ENCODE assay signal across 6 fruit fly cellular contexts in genomic region chr3R:15243452-15243851, dm6.
TF ChIP-seq lines count a peak whose summit lies in the region.

No protein-coding gene starts in this region.

- TF ChIP-seq CTCF in whole organism, embryonic (GFP tag; optimal IDR thresholded peaks at IDR 0.05; lab: Kevin White, UChicago), result no peak

TF ChIP-seq in whole organism, 6 proteins besides CTCF, POLR2A, EP300 and RAD21:
- TF ChIP-seq CG8478 (optimal IDR thresholded peaks at IDR 0.05; lab: Kevin White, UChicago) (peak; percentile 65), pan (optimal IDR thresholded peaks at IDR 0.05; lab: Kevin White, UChicago) (no peak)
TF ChIP-seq in whole organism: peak in this region for 1.

TF ChIP-seq in whole organism, adult, 20 proteins besides CTCF, POLR2A, EP300 and RAD21 (continues in another document):
- peak; percentile 38 for TF ChIP-seq Hr96 (GFP tag; optimal IDR thresholded peaks at IDR 0.05; lab: Kevin White, UChicago)
- TF ChIP-seq CG12768 (GFP tag; optimal IDR thresholded peaks at IDR 0.05; lab: Kevin White, UChicago), result peak; percentile 48
- no peak for TF ChIP-seq CG7101 (tag; optimal IDR thresholded peaks at IDR 0.05; lab: Kevin White, UChicago)
- peak; percentile 29 for TF ChIP-seq CG5204 (GFP tag; optimal IDR thresholded peaks at IDR 0.05; lab: Kevin White, UChicago)
- no peak for TF ChIP-seq CG1620 (GFP tag; optimal IDR thresholded peaks at IDR 0.05; lab: Kevin White, UChicago)
- no peak for TF ChIP-seq bab1 (GFP tag; optimal IDR thresholded peaks at IDR 0.05; lab: Kevin White, UChicago)
- TF ChIP-seq cic (GFP tag; optimal IDR thresholded peaks at IDR 0.05; lab: Kevin White, UChicago), result no peak
- TF ChIP-seq cnc (optimal IDR thresholded peaks at IDR 0.05; lab: Kevin White, UChicago), result no peak
- TF ChIP-seq CG11617 (GFP tag; optimal IDR thresholded peaks at IDR 0.05; lab: Kevin White, UChicago), result no peak
- no peak for TF ChIP-seq CG7045 (GFP tag; optimal IDR thresholded peaks at IDR 0.05; lab: Kevin White, UChicago)
- peak; percentile 96 for TF ChIP-seq Mnt (GFP tag; optimal IDR thresholded peaks at IDR 0.05; lab: Kevin White, UChicago)
- no peak for TF ChIP-seq CG33017 (tag; optimal IDR thresholded peaks at IDR 0.05; lab: Kevin White, UChicago)
- no peak for TF ChIP-seq pad (GFP tag; optimal IDR thresholded peaks at IDR 0.05; lab: Kevin White, UChicago)
- TF ChIP-seq CG14711 (tag; optimal IDR thresholded peaks at IDR 0.05; lab: Kevin White, UChicago), result no peak
- no peak for TF ChIP-seq Clk (GFP tag; optimal IDR thresholded peaks at IDR 0.05; lab: Kevin White, UChicago)
- TF ChIP-seq kay (GFP tag; lab: Kevin White, UChicago; ENCODE audit: borderline replicate concordance), result no peak
- no peak for TF ChIP-seq toe (GFP tag; optimal IDR thresholded peaks at IDR 0.05; lab: Kevin White, UChicago)
- peak; percentile 28 for TF ChIP-seq ovo (GFP tag; optimal IDR thresholded peaks at IDR 0.05; lab: Kevin White, UChicago)

TF ChIP-seq in whole organism, embryonic, 481 proteins besides CTCF, POLR2A, EP300 and RAD21 (continues in another document):
- no peak for TF ChIP-seq CG32772 (GFP tag; IDR thresholded peaks at IDR 0.05; lab: Robert Waterston, UW)
- no peak for TF ChIP-seq Sry-β (GFP tag; optimal IDR thresholded peaks at IDR 0.05; lab: Kevin White, UChicago)
- TF ChIP-seq Adf1 (GFP tag; IDR thresholded peaks at IDR 0.05; lab: Robert Waterston, UW), result peak; percentile 43; the same call in 1 of the 2 replicates
- no peak for TF ChIP-seq CG8765 (GFP tag; IDR thresholded peaks at IDR 0.05; lab: Robert Waterston, UW)
- TF ChIP-seq zf30C (GFP tag; optimal IDR thresholded peaks at IDR 0.05; lab: Kevin White, UChicago), result no peak
- no peak for TF ChIP-seq CG32767 (GFP tag; IDR thresholded peaks at IDR 0.05; lab: Robert Waterston, UW)
- TF ChIP-seq CG7372 (GFP tag; IDR thresholded peaks at IDR 0.05; lab: Robert Waterston, UW), result no peak
- TF ChIP-seq seq (GFP tag; IDR thresholded peaks at IDR 0.05; lab: Robert Waterston, UW), result no peak
- TF ChIP-seq CG6683 (GFP tag; optimal IDR thresholded peaks at IDR 0.05; lab: Kevin White, UChicago), result no peak
- TF ChIP-seq CG30020 (tag; optimal IDR thresholded peaks at IDR 0.05; lab: Kevin White, UChicago), result no peak
- no peak for TF ChIP-seq CG17359 (tag; optimal IDR thresholded peaks at IDR 0.05; lab: Kevin White, UChicago)
- TF ChIP-seq Deaf1 (tag; optimal IDR thresholded peaks at IDR 0.05; lab: Kevin White, UChicago), result no peak
- no peak for TF ChIP-seq corto (GFP tag; optimal IDR thresholded peaks at IDR 0.05; lab: Kevin White, UChicago)
- TF ChIP-seq CG4424 (GFP tag; optimal IDR thresholded peaks at IDR 0.05; lab: Kevin White, UChicago), result no peak
- no peak for TF ChIP-seq Six4 (GFP tag; optimal IDR thresholded peaks at IDR 0.05; lab: Kevin White, UChicago)
- no peak for TF ChIP-seq zen2 (GFP tag; IDR thresholded peaks at IDR 0.05; lab: Robert Waterston, UW; ENCODE audit: partially characterized antibody)
- no peak for TF ChIP-seq CG11093 (GFP tag; IDR thresholded peaks at IDR 0.05; lab: Robert Waterston, UW)
- TF ChIP-seq gcm (GFP tag; optimal IDR thresholded peaks at IDR 0.05; lab: Kevin White, UChicago), result peak; percentile 85
- TF ChIP-seq NFAT (GFP tag; IDR thresholded peaks at IDR 0.05; lab: Robert Waterston, UW), result peak; percentile 63; the same call in 1 of the 2 replicates

TF ChIP-seq in whole organism, prepupa, 60 proteins besides CTCF, POLR2A, EP300 and RAD21 (continues in another document):
- TF ChIP-seq cyc (GFP tag; optimal IDR thresholded peaks at IDR 0.05; lab: Kevin White, UChicago) (no peak), Hr38 (GFP tag; optimal IDR thresholded peaks at IDR 0.05; lab: Kevin White, UChicago) (no peak), Smox (GFP tag; optimal IDR thresholded peaks at IDR 0.05; lab: Kevin White, UChicago) (peak; percentile 13), Hr4 (GFP tag; optimal IDR thresholded peaks at IDR 0.05; lab: Kevin White, UChicago) (no peak), spab (GFP tag; optimal IDR thresholded peaks at IDR 0.05; lab: Kevin White, UChicago) (no peak), Gug (GFP tag; IDR thresholded peaks at IDR 0.05; lab: Robert Waterston, UW) (no peak), CG32006 (GFP tag; optimal IDR thresholded peaks at IDR 0.05; lab: Kevin White, UChicago) (no peak), CG16779 (tag; optimal IDR thresholded peaks at IDR 0.05; lab: Kevin White, UChicago) (peak; percentile 4), CG1621 (tag; optimal IDR thresholded peaks at IDR 0.05; lab: Kevin White, UChicago) (peak; percentile 21), Eip93F (GFP tag; optimal IDR thresholded peaks at IDR 0.05; lab: Kevin White, UChicago) (peak; percentile 1), Sox102F (GFP tag; optimal IDR thresholded peaks at IDR 0.05; lab: Kevin White, UChicago) (peak; percentile 33), fkh (GFP tag; optimal IDR thresholded peaks at IDR 0.05; lab: Kevin White, UChicago) (peak; percentile 57), acj6 (GFP tag; optimal IDR thresholded peaks at IDR 0.05; lab: Kevin White, UChicago) (no peak), Sox14 (GFP tag; optimal IDR thresholded peaks at IDR 0.05; lab: Kevin White, UChicago) (peak; percentile 84), Eip78C (GFP tag; lab: Kevin White, UChicago) (peak; percentile 73), Met (GFP tag; optimal IDR thresholded peaks at IDR 0.05; lab: Kevin White, UChicago) (peak; percentile 41), OdsH (GFP tag; optimal IDR thresholded peaks at IDR 0.05; lab: Kevin White, UChicago) (no peak), fd59A (GFP tag; optimal IDR thresholded peaks at IDR 0.05; lab: Kevin White, UChicago) (no peak), CG10631 (GFP tag; optimal IDR thresholded peaks at IDR 0.05; lab: Kevin White, UChicago) (no peak), ss (GFP tag; optimal IDR thresholded peaks at IDR 0.05; lab: Kevin White, UChicago) (peak; percentile 31 to 41)

TF ChIP-seq in whole organism, pupa, 21 proteins besides CTCF, POLR2A, EP300 and RAD21:
- TF ChIP-seq Pif1B (GFP tag; optimal IDR thresholded peaks at IDR 0.05; lab: Kevin White, UChicago), result peak; percentile 48
- TF ChIP-seq CG4496 (GFP tag; IDR thresholded peaks at IDR 0.05; lab: Robert Waterston, UW), result peak; percentile 53; the same call in 1 of the 3 replicates
- TF ChIP-seq CG34367 (tag; optimal IDR thresholded peaks at IDR 0.05; lab: Kevin White, UChicago), result no peak
- TF ChIP-seq CG8159 (tag; optimal IDR thresholded peaks at IDR 0.05; lab: Kevin White, UChicago), result peak; percentile 7
- 0 out of 2 replicates have a peak, but pooled peaks have one; percentile 46 for TF ChIP-seq CG32121 (GFP tag; IDR thresholded peaks at IDR 0.05; lab: Robert Waterston, UW)
- peak; percentile 71 for TF ChIP-seq EcR (GFP tag; optimal IDR thresholded peaks at IDR 0.05; lab: Kevin White, UChicago)
- TF ChIP-seq CG10348 (GFP tag; IDR thresholded peaks at IDR 0.05; lab: Robert Waterston, UW), result no peak
- TF ChIP-seq CG12605 (GFP tag; IDR thresholded peaks at IDR 0.05; lab: Robert Waterston, UW), result peak; percentile 45; the same call in 1 of the 2 replicates
- no peak for TF ChIP-seq Pif1A (GFP tag; optimal IDR thresholded peaks at IDR 0.05; lab: Kevin White, UChicago)

TF ChIP-seq in whole organism, wandering third instar larva, 38 proteins besides CTCF, POLR2A, EP300 and RAD21 (continues in another document):
- TF ChIP-seq pan (optimal IDR thresholded peaks at IDR 0.05; lab: Kevin White, UChicago) (no peak), Hnf4 (GFP tag; optimal IDR thresholded peaks at IDR 0.05; lab: Kevin White, UChicago) (no peak), OdsH (GFP tag; optimal IDR thresholded peaks at IDR 0.05; lab: Kevin White, UChicago) (no peak), brk (GFP tag; optimal IDR thresholded peaks at IDR 0.05; lab: Kevin White, UChicago) (peak; percentile 34), Vsx2 (GFP tag; optimal IDR thresholded peaks at IDR 0.05; lab: Kevin White, UChicago; ENCODE audit: partially characterized antibody) (no peak), CG9705 (GFP tag; optimal IDR thresholded peaks at IDR 0.05; lab: Kevin White, UChicago) (no peak), fru (GFP tag; optimal IDR thresholded peaks at IDR 0.05; lab: Kevin White, UChicago) (peak; percentile 0), N (GFP tag; optimal IDR thresholded peaks at IDR 0.05; lab: Kevin White, UChicago) (peak; percentile 69), GATAd (GFP tag; optimal IDR thresholded peaks at IDR 0.05; lab: Kevin White, UChicago) (no peak), foxo (GFP tag; optimal IDR thresholded peaks at IDR 0.05; lab: Kevin White, UChicago) (no peak), CG32264 (GFP tag; optimal IDR thresholded peaks at IDR 0.05; lab: Kevin White, UChicago) (peak; percentile 30), psq (GFP tag; optimal IDR thresholded peaks at IDR 0.05; lab: Kevin White, UChicago) (no peak), dl (GFP tag; optimal IDR thresholded peaks at IDR 0.05; lab: Kevin White, UChicago; ENCODE audit: insufficient read depth in 1 of 2, partially characterized antibody in 2 of 2) (no peak), Hr78 (GFP tag; optimal IDR thresholded peaks at IDR 0.05; lab: Kevin White, UChicago) (peak; percentile 29), h (GFP tag; optimal IDR thresholded peaks at IDR 0.05; lab: Kevin White, UChicago) (peak; percentile 63), tai (GFP tag; optimal IDR thresholded peaks at IDR 0.05; lab: Kevin White, UChicago) (no peak), rgr (GFP tag; optimal IDR thresholded peaks at IDR 0.05; lab: Kevin White, UChicago) (peak; percentile 13), usp (GFP tag; optimal IDR thresholded peaks at IDR 0.05; lab: Kevin White, UChicago) (no peak), Sp1 (GFP tag; optimal IDR thresholded peaks at IDR 0.05; lab: Kevin White, UChicago) (no peak), sage (GFP tag; optimal IDR thresholded peaks at IDR 0.05; lab: Kevin White, UChicago) (peak; percentile 60), Myc (optimal IDR thresholded peaks at IDR 0.05; lab: Kevin White, UChicago) (peak; percentile 56), HLH106 (tag; optimal IDR thresholded peaks at IDR 0.05; lab: Kevin White, UChicago) (no peak), br (GFP tag; optimal IDR thresholded peaks at IDR 0.05; lab: Kevin White, UChicago) (no peak), Dif (GFP tag; optimal IDR thresholded peaks at IDR 0.05; lab: Kevin White, UChicago; ENCODE audit: partially characterized antibody) (peak; percentile 48), Hr83 (GFP tag; optimal IDR thresholded peaks at IDR 0.05; lab: Kevin White, UChicago; ENCODE audit: poor library complexity, severe bottlenecking) (no peak), jim (GFP tag; optimal IDR thresholded peaks at IDR 0.05; lab: Kevin White, UChicago) (no peak), dmrt93B (GFP tag; optimal IDR thresholded peaks at IDR 0.05; lab: Kevin White, UChicago) (no peak), Rel (GFP tag; optimal IDR thresholded peaks at IDR 0.05; lab: Kevin White, UChicago) (peak; percentile 9), Rel (tag; optimal IDR thresholded peaks at IDR 0.05; lab: Kevin White, UChicago) (peak; percentile 34), ey (GFP tag; optimal IDR thresholded peaks at IDR 0.05; lab: Kevin White, UChicago) (peak; percentile 4), Jra (GFP tag; optimal IDR thresholded peaks at IDR 0.05; lab: Kevin White, UChicago) (peak; percentile 33), woc (GFP tag; optimal IDR thresholded peaks at IDR 0.05; lab: Kevin White, UChicago) (no peak)
